Worm (Caenorhabditis elegans) whole organism, L1 larva: ENCODE results near the gene clh-6.
A peak's percentile ranks its signal among the peaks of the same experiment; 100 is the strongest.

ENCODE experiments used
- C04F5.9 ChIP-seq: sonication (generic microtip); optimal IDR thresholded peaks from 2 replicates; lab custom pipeline; 2016; ENCODE audit warnings: missing genetic modification characterization, missing compliant biosample characterization
- Y116A8C.19 ChIP-seq: sonication (generic microtip); optimal IDR thresholded peaks from 2 replicates; lab custom pipeline; 2016; ENCODE audit warnings: missing compliant biosample characterization, missing genetic modification characterization, borderline replicate concordance
- aly-2 ChIP-seq: fragments of 150-350 bp; optimal IDR thresholded peaks from 2 replicates; lab custom pipeline; 2014; ENCODE audit warnings: missing biosample characterization, missing genetic modification characterization
- ama-1 ChIP-seq: fragments of 150-350 bp; optimal IDR thresholded peaks from 2 replicates; lab custom pipeline; 2014
- ceh-63 ChIP-seq: fragments of 200-800 bp; sonication (Bioruptor generic); optimal IDR thresholded peaks from 2 replicates; lab custom pipeline; 2018; ENCODE audit warnings: mild to moderate bottlenecking, missing genetic modification characterization, missing compliant biosample characterization
- ceh-8 ChIP-seq: fragments of 200-800 bp; sonication (Bioruptor generic); optimal IDR thresholded peaks from 2 replicates; lab custom pipeline; 2018; ENCODE audit warnings: mild to moderate bottlenecking, missing genetic modification characterization, moderate library complexity, missing compliant biosample characterization
- ceh-82 ChIP-seq, 3 experiments: fragments of 150-350 bp in 1 of 3; sonication (generic microtip) in 2 of 3; optimal IDR thresholded peaks; 2 replicates each; lab custom pipeline; 2014 to 2017; ENCODE audit warnings: missing biosample characterization in 3 of 3, missing genetic modification characterization in 3 of 3
- ceh-88 ChIP-seq: fragments of 200-800 bp; sonication (Bioruptor generic); IDR thresholded peaks from 2 replicates; pipeline ENCODE4 v1.3.6; 2022; ENCODE audit warnings: missing genetic modification characterization, missing compliant biosample characterization
- ceh-90 ChIP-seq: sonication (generic microtip); optimal IDR thresholded peaks from 2 replicates; lab custom pipeline; 2016; ENCODE audit warnings: missing genetic modification characterization, missing compliant biosample characterization
- dpl-1 ChIP-seq, 3 experiments: fragments of 150-350 bp in 2 of 3; sonication (generic microtip) in 1 of 3; optimal IDR thresholded peaks; 2 replicates each; lab custom pipeline; 2014 to 2017; ENCODE audit warnings: missing biosample characterization in 3 of 3, missing genetic modification characterization in 3 of 3, missing genetic modification reagents in 3 of 3
- dsc-1 ChIP-seq: sonication (generic microtip); optimal IDR thresholded peaks from 2 replicates; lab custom pipeline; 2016; ENCODE audit warnings: mild to moderate bottlenecking, missing genetic modification characterization, missing compliant biosample characterization
- efl-1 ChIP-seq, 4 experiments: fragments of 150-350 bp; optimal IDR thresholded peaks in 3 of 4; peaks in 1 of 4; 1 replicate in 1 of 4; 2 replicates in 3 of 4; lab custom pipeline; 2014; ENCODE audit warnings: missing biosample characterization in 2 of 4, missing genetic modification characterization in 2 of 4, missing genetic modification reagents in 2 of 4
- egl-13 ChIP-seq: sonication (generic microtip); optimal IDR thresholded peaks from 2 replicates; lab custom pipeline; 2016; ENCODE audit warnings: missing genotype, missing genetic modification reagents, missing genetic modification characterization, missing compliant biosample characterization
- egl-27 ChIP-seq, 2 experiments: fragments of 150-350 bp in 1 of 2; sonication (generic microtip); optimal IDR thresholded peaks; 3 replicates each; lab custom pipeline; 2017 to 2018; ENCODE audit warnings: missing biosample characterization in 2 of 2, missing genetic modification characterization in 2 of 2, missing genetic modification reagents in 2 of 2
- elt-2 ChIP-seq: sonication (generic microtip); optimal IDR thresholded peaks from 2 replicates; lab custom pipeline; 2016; ENCODE audit warnings: missing genetic modification characterization, mild to moderate bottlenecking, inconsistent platforms, missing compliant biosample characterization, missing genetic modification reagents
- fkh-10 ChIP-seq: sonication (generic microtip); optimal IDR thresholded peaks from 2 replicates; lab custom pipeline; 2017; ENCODE audit warnings: missing biosample characterization, missing genetic modification reagents, missing genetic modification characterization
- hlh-4 ChIP-seq: sonication (generic microtip); optimal IDR thresholded peaks from 2 replicates; lab custom pipeline; 2016; ENCODE audit warnings: mild to moderate bottlenecking, missing genetic modification characterization, missing compliant biosample characterization
- irx-1 ChIP-seq: sonication (generic microtip); optimal IDR thresholded peaks from 2 replicates; lab custom pipeline; 2016; ENCODE audit warnings: missing genetic modification characterization, missing compliant biosample characterization
- isw-1 ChIP-seq: fragments of 200-800 bp; sonication (Bioruptor generic); IDR thresholded peaks from 2 replicates; pipeline ENCODE4 v1.3.6; 2022; ENCODE audit warnings: missing genetic modification characterization, missing compliant biosample characterization
- jun-1 ChIP-seq: fragments of 150-350 bp; optimal IDR thresholded peaks from 2 replicates; lab custom pipeline; 2014; ENCODE audit warnings: missing biosample characterization, missing genetic modification reagents, missing genetic modification characterization
- lin-13 ChIP-seq: fragments of 150-350 bp; optimal IDR thresholded peaks from 2 replicates; lab custom pipeline; 2014; ENCODE audit warnings: missing biosample characterization, missing genetic modification reagents, missing genetic modification characterization
- lin-35 ChIP-seq, 2 experiments: fragments of 150-350 bp; optimal IDR thresholded peaks; 2 replicates each; lab custom pipeline; 2014; ENCODE audit warnings: missing biosample characterization in 2 of 2, missing genetic modification characterization in 2 of 2, missing genetic modification reagents in 2 of 2
- lin-39 ChIP-seq: fragments of 150-350 bp; optimal IDR thresholded peaks from 2 replicates; lab custom pipeline; 2014; ENCODE audit warnings: missing biosample characterization, missing genetic modification reagents, missing genetic modification characterization
- mab-9 ChIP-seq: fragments of 200-800 bp; sonication (Bioruptor generic); IDR thresholded peaks from 2 replicates; pipeline ENCODE4 v1.3.6; 2022; ENCODE audit warnings: missing genetic modification reagents, missing genetic modification characterization, missing compliant biosample characterization
- mef-2 ChIP-seq: fragments of 150-350 bp; optimal IDR thresholded peaks from 2 replicates; lab custom pipeline; 2014; ENCODE audit warnings: missing biosample characterization, missing genetic modification characterization
- mep-1 ChIP-seq: fragments of 150-350 bp; optimal IDR thresholded peaks from 2 replicates; lab custom pipeline; 2014; ENCODE audit warnings: missing biosample characterization, missing genetic modification characterization
- nhr-19 ChIP-seq: fragments of 200-800 bp; sonication (Bioruptor generic); conservative IDR thresholded peaks from 2 replicates; pipeline ENCODE4 v1.3.6; 2022; ENCODE audit warnings: missing genetic modification characterization, missing compliant biosample characterization
- nhr-20 ChIP-seq: sonication (generic microtip); optimal IDR thresholded peaks from 2 replicates; lab custom pipeline; 2016; ENCODE audit warnings: mild to moderate bottlenecking, missing genetic modification characterization, missing compliant biosample characterization
- nhr-28 ChIP-seq: fragments of 150-350 bp; optimal IDR thresholded peaks from 2 replicates; lab custom pipeline; 2014; ENCODE audit warnings: missing biosample characterization, missing genetic modification characterization
- nhr-71 ChIP-seq: sonication (generic microtip); optimal IDR thresholded peaks from 2 replicates; lab custom pipeline; 2016; ENCODE audit warnings: mild to moderate bottlenecking, missing genetic modification characterization, moderate library complexity, missing compliant biosample characterization
- nhr-85 ChIP-seq: sonication (generic microtip); peaks from one replicate; lab custom pipeline; 2016; ENCODE audit warnings: missing genetic modification characterization, inconsistent platforms, missing compliant biosample characterization
- rnt-1 ChIP-seq: sonication (generic microtip); optimal IDR thresholded peaks from 2 replicates; lab custom pipeline; 2016; ENCODE audit warnings: mild to moderate bottlenecking, missing genetic modification characterization, moderate library complexity, missing compliant biosample characterization
- skn-1 ChIP-seq: fragments of 150-350 bp; optimal IDR thresholded peaks from 2 replicates; lab custom pipeline; 2014; ENCODE audit warnings: missing biosample characterization, missing genetic modification characterization
- snpc-4 ChIP-seq: fragments of 150-350 bp; optimal IDR thresholded peaks from 2 replicates; lab custom pipeline; 2014; ENCODE audit warnings: missing biosample characterization, missing genetic modification characterization
- sox-4 ChIP-seq: sonication (generic microtip); optimal IDR thresholded peaks from 2 replicates; lab custom pipeline; 2016; ENCODE audit warnings: missing genetic modification characterization, missing compliant biosample characterization
- swsn-7 ChIP-seq: sonication (generic microtip); optimal IDR thresholded peaks from 2 replicates; lab custom pipeline; 2016; ENCODE audit warnings: missing genetic modification characterization, missing compliant biosample characterization
- tlp-1 ChIP-seq: fragments of 150-350 bp; optimal IDR thresholded peaks from 2 replicates; lab custom pipeline; 2014; ENCODE audit warnings: missing biosample characterization, missing genetic modification characterization
- unc-130 ChIP-seq: fragments of 150-350 bp; optimal IDR thresholded peaks from 2 replicates; lab custom pipeline; 2017; ENCODE audit warnings: missing biosample characterization, missing genetic modification characterization, inconsistent platforms
- unc-30 ChIP-seq: sonication (generic microtip); optimal IDR thresholded peaks from 2 replicates; lab custom pipeline; 2017; ENCODE audit warnings: missing biosample characterization, missing genetic modification characterization
- unc-62 ChIP-seq: fragments of 150-350 bp; optimal IDR thresholded peaks from 2 replicates; lab custom pipeline; 2014; ENCODE audit warnings: missing biosample characterization, missing genetic modification reagents, missing genetic modification characterization
- xbp-1 ChIP-seq: sonication (generic microtip); optimal IDR thresholded peaks from 2 replicates; lab custom pipeline; 2016; ENCODE audit warnings: missing genetic modification characterization, missing compliant biosample characterization
- zag-1 ChIP-seq: fragments of 150-350 bp; optimal IDR thresholded peaks from 2 replicates; lab custom pipeline; 2014; ENCODE audit warnings: missing biosample characterization, missing genetic modification characterization
- ztf-4 ChIP-seq: fragments of 150-350 bp; optimal IDR thresholded peaks from 2 replicates; lab custom pipeline; 2014; ENCODE audit warnings: missing biosample characterization, missing genetic modification characterization

Gene clh-6

ce11 chrV:12071483-12071882 is 8.3 kb upstream of the clh-6 start (continued):
- TF ChIP-seq ceh-90 (no peak), xbp-1 (no peak), rnt-1 (tag; lab: Kevin White, UChicago) (no peak), lin-39 (tag; lab: Kevin White, UChicago) (no peak), sox-4 (tag; lab: Kevin White, UChicago) (no peak), elt-2 (no peak), ztf-4 (tag; lab: Kevin White, UChicago) (no peak), egl-27 (tag; optimal IDR thresholded peaks at IDR 0.05; lab: Kevin White, UChicago) (no peak), mep-1 (peak; percentile 46), nhr-85 (tag; lab: Kevin White, UChicago) (peak; percentile 94), ceh-63 (no peak), nhr-20 (peak; percentile 79), nhr-71 (tag; lab: Kevin White, UChicago) (peak; percentile 59), isw-1 (no peak), mef-2 (tag; lab: Kevin White, UChicago) (no peak), dsc-1 (tag; lab: Kevin White, UChicago) (no peak), jun-1 (no peak), unc-62 (GFP tag; lab: Kevin White, UChicago) (no peak), mab-9 (GFP tag; lab: Robert Waterston, UW) (no peak), lin-13 (GFP tag; lab: Kevin White, UChicago) (no peak), ceh-8 (GFP tag; lab: Kevin White, UChicago) (no peak), efl-1 (optimal IDR thresholded peaks at IDR 0.05; lab: Kevin White, UChicago) (no peak), efl-1 (GFP tag; optimal IDR thresholded peaks at IDR 0.05 in 1 of 2; lab: Kevin White, UChicago) (no peak), irx-1 (no peak), C04F5.9 (tag; lab: Kevin White, UChicago) (no peak), tlp-1 (no peak), ama-1 (lab: Kevin White, UChicago) (no peak), lin-35 (GFP tag; optimal IDR thresholded peaks at IDR 0.05; lab: Kevin White, UChicago) (peak in 1 of 2 experiments; percentile 38), fkh-10 (GFP tag; lab: Kevin White, UChicago) (no peak), Y116A8C.19 (tag; lab: Kevin White, UChicago) (no peak), snpc-4 (tag; lab: Kevin White, UChicago) (no peak), zag-1 (tag; lab: Kevin White, UChicago) (no peak), aly-2 (no peak), hlh-4 (no peak), ceh-88 (GFP tag; lab: Robert Waterston, UW) (no peak), unc-130 (tag; lab: Kevin White, UChicago) (peak; percentile 35), ceh-82 (tag; optimal IDR thresholded peaks at IDR 0.05; lab: Kevin White, UChicago) (no peak), nhr-28 (tag; lab: Kevin White, UChicago) (no peak), swsn-7 (tag; lab: Kevin White, UChicago) (no peak), skn-1 (tag; lab: Kevin White, UChicago) (no peak), egl-13 (tag; lab: Kevin White, UChicago) (no peak), unc-30 (no peak)

- no peak for TF ChIP-seq dpl-1 (GFP tag; optimal IDR thresholded peaks at IDR 0.05; lab: Kevin White, UChicago)
- no peak for TF ChIP-seq efl-1 (optimal IDR thresholded peaks at IDR 0.05; lab: Kevin White, UChicago)
- TF ChIP-seq efl-1 (GFP tag; optimal IDR thresholded peaks at IDR 0.05 in 1 of 2; lab: Kevin White, UChicago), result no peak
- TF ChIP-seq nhr-19, result no peak
These were observed 7.3 kb upstream of the clh-6 start, which contains the start of gene kmo-1 for ce11 chrV:12070419-12070818. Gene kmo-1, minus strand, starts transcription at chrV:12070519.
